Worm (Caenorhabditis elegans) whole organism, L2 larva: ENCODE results near the gene hsp-1.

ENCODE experiments used
- egl-27 ChIP-seq: sonication (generic microtip); optimal IDR thresholded peaks from 3 replicates; lab custom pipeline; 2017; ENCODE audit warnings: missing biosample characterization, missing genetic modification reagents, missing genetic modification characterization
- fos-1 ChIP-seq: fragments of 150-350 bp; optimal IDR thresholded peaks from 2 replicates; lab custom pipeline; 2014; ENCODE audit warnings: missing biosample characterization, missing genetic modification characterization
- gmeb-1 ChIP-seq: fragments of 150-350 bp; optimal IDR thresholded peaks from 2 replicates; lab custom pipeline; 2014; ENCODE audit warnings: missing biosample characterization, missing genetic modification characterization
- nhr-12 ChIP-seq: fragments of 150-350 bp; optimal IDR thresholded peaks from 2 replicates; lab custom pipeline; 2014; ENCODE audit warnings: missing biosample characterization, missing genetic modification characterization
- nhr-129 ChIP-seq: fragments of 150-350 bp; optimal IDR thresholded peaks from 2 replicates; lab custom pipeline; 2014; ENCODE audit warnings: missing biosample characterization, missing genetic modification characterization
- nhr-23 ChIP-seq: fragments of 150-350 bp; optimal IDR thresholded peaks from 2 replicates; lab custom pipeline; 2014; ENCODE audit warnings: missing biosample characterization, missing genetic modification reagents, missing genetic modification characterization
- nhr-77 ChIP-seq: fragments of 150-350 bp; optimal IDR thresholded peaks from 2 replicates; lab custom pipeline; 2014; ENCODE audit warnings: missing biosample characterization, missing genetic modification characterization
- sma-9 ChIP-seq, 2 experiments: fragments of 150-350 bp in 1 of 2; sonication (generic microtip) in 1 of 2; optimal IDR thresholded peaks; 2 replicates each; lab custom pipeline; 2014 to 2016; ENCODE audit warnings: missing genetic modification characterization in 2 of 2, mild to moderate bottlenecking in 1 of 2, missing biosample characterization in 1 of 2, missing compliant biosample characterization in 1 of 2, missing genetic modification reagents in 1 of 2, moderate library complexity in 1 of 2
- snpc-4 ChIP-seq: fragments of 150-350 bp; optimal IDR thresholded peaks from 2 replicates; lab custom pipeline; 2014; ENCODE audit warnings: missing biosample characterization, missing genetic modification characterization
- unc-62 ChIP-seq: fragments of 150-350 bp; optimal IDR thresholded peaks from 2 replicates; lab custom pipeline; 2014; ENCODE audit warnings: missing biosample characterization, missing genetic modification reagents, missing genetic modification characterization
- zag-1 ChIP-seq: fragments of 150-350 bp; optimal IDR thresholded peaks from 2 replicates; lab custom pipeline; 2014; ENCODE audit warnings: missing biosample characterization, missing genetic modification characterization

DNA sequence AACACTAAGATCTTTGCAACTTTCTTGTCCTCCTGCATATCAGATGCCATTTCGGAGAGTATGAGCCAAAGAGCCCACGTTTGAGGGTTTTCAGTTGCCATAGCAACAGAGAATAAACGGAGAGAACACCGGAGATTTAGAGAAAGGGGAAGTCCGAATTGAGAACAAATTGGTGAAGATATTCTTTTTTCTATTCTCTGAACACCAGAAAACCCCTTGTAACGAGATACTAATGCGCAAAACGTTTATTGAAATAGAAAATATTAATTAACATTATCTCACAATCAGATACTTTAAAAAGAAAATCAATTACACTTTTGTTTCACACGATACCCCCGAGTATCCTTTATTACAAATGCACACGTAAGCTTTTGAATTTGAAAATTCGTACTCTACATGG is 23.2 kb downstream of the hsp-1 start, which contains the start of gene ifta-2:
- TF ChIP-seq nhr-12 (tag; lab: Kevin White, UChicago) (no peak), nhr-23 (no peak), fos-1 (tag; lab: Kevin White, UChicago) (no peak), snpc-4 (no peak), zag-1 (tag; lab: Kevin White, UChicago) (no peak), gmeb-1 (tag; lab: Kevin White, UChicago) (no peak), nhr-77 (tag; lab: Kevin White, UChicago) (no peak), nhr-129 (tag; lab: Kevin White, UChicago) (no peak), unc-62 (GFP tag; lab: Kevin White, UChicago) (no peak), egl-27 (no peak), sma-9 (GFP tag; optimal IDR thresholded peaks at IDR 0.05; lab: Kevin White, UChicago) (no peak), sma-9 (tag; optimal IDR thresholded peaks at IDR 0.05; lab: Kevin White, UChicago) (no peak)
